Fruit fly (Drosophila melanogaster): ENCODE data around the gene CG42460.

- no peak for TF ChIP-seq psq (optimal IDR thresholded peaks at IDR 0.05)
- no peak for TF ChIP-seq Sin3A (optimal IDR thresholded peaks at IDR 0.05)
- TF ChIP-seq h (optimal IDR thresholded peaks at IDR 0.05) = no peak
- TF ChIP-seq insv (optimal IDR thresholded peaks at IDR 0.05) = no peak
- no peak for TF ChIP-seq Myc (optimal IDR thresholded peaks at IDR 0.05)
Measured at dm6 chr2L:3356790-3357696, 31.3 kb downstream of the CG42460 start, which contains the start of gene CG8838.
